Worm (Caenorhabditis elegans): ENCODE measurements around the gene C23F12.3.

C23F12.3 gene

ce11 chrX:9391345-9391744 is at the start of gene C23F12.3:
Gene C23F12.3, plus strand, starts transcription at chrX:9391645.
- TF ChIP-seq dao-5 (tag; optimal IDR thresholded peaks at IDR 0.05) (no peak), him-1 (tag; optimal IDR thresholded peaks at IDR 0.05) (no peak), W03F9.2 (tag; optimal IDR thresholded peaks at IDR 0.05) (no peak)

ce11 chrX:9347380-9347979 is 44.0 kb upstream of the C23F12.3 start, which contains the start of gene oga-1:
Gene oga-1, minus strand, starts transcription at chrX:9347430.
- no peak for TF ChIP-seq him-1 (tag; optimal IDR thresholded peaks at IDR 0.05)
- peak; percentile 57 for TF ChIP-seq W03F9.2 (tag; optimal IDR thresholded peaks at IDR 0.05)
- TF ChIP-seq dao-5 (tag; optimal IDR thresholded peaks at IDR 0.05), result no peak

- TF ChIP-seq him-1 (tag; optimal IDR thresholded peaks at IDR 0.05) (no peak), dao-5 (tag; optimal IDR thresholded peaks at IDR 0.05) (no peak), W03F9.2 (tag; optimal IDR thresholded peaks at IDR 0.05) (no peak)
These were observed 41.4 kb upstream of the C23F12.3 start, which contains the start of gene flp-20 for ce11 chrX:9349844-9350556. Gene flp-20, minus strand, starts transcription at chrX:9349894.

- no peak for TF ChIP-seq dao-5 (tag; optimal IDR thresholded peaks at IDR 0.05)
These were observed 30.3 kb upstream of the C23F12.3 start for ce11 chrX:9361136-9361535.

ce11 chrX:9364082-9364481 is 27.4 kb upstream of the C23F12.3 start:
- TF ChIP-seq W03F9.2 (tag; optimal IDR thresholded peaks at IDR 0.05), result no peak
- no peak for TF ChIP-seq him-1 (tag; optimal IDR thresholded peaks at IDR 0.05)
- TF ChIP-seq dao-5 (tag; optimal IDR thresholded peaks at IDR 0.05), result no peak

ce11 chrX:9364501-9364900 is 26.9 kb upstream of the C23F12.3 start, which contains the start of gene pkc-2:
Gene pkc-2, plus strand, starts transcription at chrX:9364818.
- no peak for TF ChIP-seq W03F9.2 (tag; optimal IDR thresholded peaks at IDR 0.05)
- TF ChIP-seq him-1 (tag; optimal IDR thresholded peaks at IDR 0.05), result no peak
- TF ChIP-seq dao-5 (tag; optimal IDR thresholded peaks at IDR 0.05), result no peak

- TF ChIP-seq him-1 (tag; optimal IDR thresholded peaks at IDR 0.05) (no peak), dao-5 (tag; optimal IDR thresholded peaks at IDR 0.05) (no peak), W03F9.2 (tag; optimal IDR thresholded peaks at IDR 0.05) (no peak)
These were observed 21.5 kb upstream of the C23F12.3 start for ce11 chrX:9369927-9370326.

- no peak for TF ChIP-seq him-1 (tag; optimal IDR thresholded peaks at IDR 0.05)
- no peak for TF ChIP-seq W03F9.2 (tag; optimal IDR thresholded peaks at IDR 0.05)
These were observed 19.2 kb upstream of the C23F12.3 start for ce11 chrX:9372221-9372620.

- TF ChIP-seq W03F9.2 (tag; optimal IDR thresholded peaks at IDR 0.05) (no peak), dao-5 (tag; optimal IDR thresholded peaks at IDR 0.05) (peak; percentile 23), him-1 (tag; optimal IDR thresholded peaks at IDR 0.05) (peak; percentile 29)
These were observed 18.5 kb upstream of the C23F12.3 start for ce11 chrX:9372987-9373386.

- TF ChIP-seq him-1 (tag; optimal IDR thresholded peaks at IDR 0.05), result no peak
- no peak for TF ChIP-seq dao-5 (tag; optimal IDR thresholded peaks at IDR 0.05)
- no peak for TF ChIP-seq W03F9.2 (tag; optimal IDR thresholded peaks at IDR 0.05)
These were observed 17.7 kb upstream of the C23F12.3 start for ce11 chrX:9373729-9374128.

- TF ChIP-seq him-1 (tag; optimal IDR thresholded peaks at IDR 0.05) (no peak), W03F9.2 (tag; optimal IDR thresholded peaks at IDR 0.05) (no peak), dao-5 (tag; optimal IDR thresholded peaks at IDR 0.05) (no peak)
These were observed 4.4 kb upstream of the C23F12.3 start, which contains the start of gene C23F12.4 for ce11 chrX:9387041-9387440. Gene C23F12.4, plus strand, starts transcription at chrX:9387341.

ce11 chrX:9388686-9389085 is 2.8 kb upstream of the C23F12.3 start:
- no peak for TF ChIP-seq dao-5 (tag; optimal IDR thresholded peaks at IDR 0.05)
- no peak for TF ChIP-seq him-1 (tag; optimal IDR thresholded peaks at IDR 0.05)
- no peak for TF ChIP-seq W03F9.2 (tag; optimal IDR thresholded peaks at IDR 0.05)

ce11 chrX:9393750-9394149 is 2.3 kb downstream of the C23F12.3 start, which contains the start of gene C23F12.9:
Gene C23F12.9, plus strand, starts transcription at chrX:9394050.
- TF ChIP-seq W03F9.2 (tag; optimal IDR thresholded peaks at IDR 0.05) (no peak), dao-5 (tag; optimal IDR thresholded peaks at IDR 0.05) (no peak), him-1 (tag; optimal IDR thresholded peaks at IDR 0.05) (no peak)

- TF ChIP-seq dao-5 (tag; optimal IDR thresholded peaks at IDR 0.05), result no peak
- no peak for TF ChIP-seq him-1 (tag; optimal IDR thresholded peaks at IDR 0.05)
- no peak for TF ChIP-seq W03F9.2 (tag; optimal IDR thresholded peaks at IDR 0.05)
These were observed 6.0 kb downstream of the C23F12.3 start, which contains the start of gene fln-2 for ce11 chrX:9397401-9397800. Gene fln-2, plus strand, starts transcription at chrX:9397701.

Data from whole organism, L4/young adult.